6 fruit fly cellular contexts compared by ENCODE assay signal in the genomic region with DNA sequence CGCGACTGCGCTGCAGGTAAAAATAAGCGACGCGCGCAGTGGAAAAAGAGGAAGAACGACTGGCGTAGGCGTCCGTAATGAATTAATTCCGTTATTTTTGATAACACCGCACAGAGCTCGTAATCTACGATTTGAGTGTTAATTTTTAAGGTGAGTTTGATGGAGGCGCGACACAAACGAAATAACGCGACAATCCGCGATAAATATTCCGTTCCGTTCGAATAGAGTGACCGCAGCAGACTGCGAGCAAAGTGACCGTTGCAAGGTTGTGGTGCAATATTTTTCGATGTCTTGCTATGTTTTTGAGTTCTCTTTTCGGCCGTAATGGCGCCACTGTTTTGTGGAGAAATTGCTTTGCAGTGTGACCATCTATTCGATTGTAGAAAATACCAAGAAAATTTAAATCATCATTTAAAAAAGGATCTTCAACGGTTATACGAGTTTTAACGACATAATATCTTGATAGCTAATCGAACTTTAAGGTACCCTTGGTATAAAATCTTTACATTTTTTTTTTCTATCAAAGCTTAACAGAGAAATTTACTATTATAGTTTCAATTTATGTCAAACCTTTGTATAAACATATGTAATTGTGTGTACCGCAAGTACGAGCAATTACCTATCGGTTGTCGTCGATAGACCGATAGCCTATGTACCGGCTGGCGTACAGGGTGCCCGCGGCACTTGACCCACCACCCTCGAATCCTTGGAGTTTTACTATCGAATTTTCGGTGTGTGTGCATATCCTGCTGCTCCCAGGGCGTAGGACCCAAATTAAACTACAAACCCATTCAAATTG.
A peak's percentile ranks its signal among the peaks of the same experiment; 100 is the strongest.
TF ChIP-seq lines count a peak whose summit lies in the region.

A gene (minus strand): TSS at position 248 of the 799 bp plus-strand sequence.
A gene (minus strand): TSS at position 248 of the 799 bp plus-strand sequence.
A gene (plus strand): TSS at position 697 of the 799 bp plus-strand sequence.

- peak; percentile 95 to 96 for TF ChIP-seq CTCF in S2 (optimal IDR thresholded peaks at IDR 0.05; lab: Kevin White, UChicago)
- peak; percentile 96 for TF ChIP-seq CTCF in whole organism, embryonic (GFP tag; optimal IDR thresholded peaks at IDR 0.05; lab: Kevin White, UChicago)

TF ChIP-seq in whole organism, adult, 20 proteins besides CTCF, POLR2A, EP300 and RAD21 (continues in another document):
- peak; percentile 56 for TF ChIP-seq cic (GFP tag; optimal IDR thresholded peaks at IDR 0.05; lab: Kevin White, UChicago)
- TF ChIP-seq CG7045 (GFP tag; optimal IDR thresholded peaks at IDR 0.05; lab: Kevin White, UChicago), result no peak
- no peak for TF ChIP-seq pad (GFP tag; optimal IDR thresholded peaks at IDR 0.05; lab: Kevin White, UChicago)
- TF ChIP-seq CG11617 (GFP tag; optimal IDR thresholded peaks at IDR 0.05; lab: Kevin White, UChicago), result no peak
- no peak for TF ChIP-seq cnc (optimal IDR thresholded peaks at IDR 0.05; lab: Kevin White, UChicago)
- TF ChIP-seq CG14711 (tag; optimal IDR thresholded peaks at IDR 0.05; lab: Kevin White, UChicago), result no peak
- TF ChIP-seq Hr96 (GFP tag; optimal IDR thresholded peaks at IDR 0.05; lab: Kevin White, UChicago), result peak; percentile 11
- TF ChIP-seq ovo (GFP tag; optimal IDR thresholded peaks at IDR 0.05; lab: Kevin White, UChicago), result peak; percentile 63
- peak; percentile 33 for TF ChIP-seq tj (GFP tag; optimal IDR thresholded peaks at IDR 0.05; lab: Kevin White, UChicago)
- TF ChIP-seq CG7101 (tag; optimal IDR thresholded peaks at IDR 0.05; lab: Kevin White, UChicago), result peak; percentile 54
- peak; percentile 64 for TF ChIP-seq Mnt (GFP tag; optimal IDR thresholded peaks at IDR 0.05; lab: Kevin White, UChicago)
- TF ChIP-seq CG33017 (tag; optimal IDR thresholded peaks at IDR 0.05; lab: Kevin White, UChicago), result peak; percentile 48
- no peak for TF ChIP-seq kay (GFP tag; lab: Kevin White, UChicago; ENCODE audit: borderline replicate concordance)
- TF ChIP-seq bab1 (GFP tag; optimal IDR thresholded peaks at IDR 0.05; lab: Kevin White, UChicago), result peak; percentile 41
- TF ChIP-seq Clk (GFP tag; optimal IDR thresholded peaks at IDR 0.05; lab: Kevin White, UChicago), result no peak
- TF ChIP-seq CG12768 (GFP tag; optimal IDR thresholded peaks at IDR 0.05; lab: Kevin White, UChicago), result peak; percentile 27

TF ChIP-seq in whole organism, embryonic, 481 proteins besides CTCF, POLR2A, EP300 and RAD21 (continues in another document):
- TF ChIP-seq CG3407 (GFP tag; optimal IDR thresholded peaks at IDR 0.05; lab: Kevin White, UChicago) (no peak), trem (tag; optimal IDR thresholded peaks at IDR 0.05; lab: Kevin White, UChicago) (peak; percentile 42), Stat92E (GFP tag; optimal IDR thresholded peaks at IDR 0.05; lab: Kevin White, UChicago) (peak in 1 of 3 experiments; percentile 70), Rx (GFP tag; IDR thresholded peaks at IDR 0.05; lab: Robert Waterston, UW) (no peak), GATAe (GFP tag; conservative IDR thresholded peaks at IDR 0.05; lab: Robert Waterston, UW) (no peak), Gsc (GFP tag; IDR thresholded peaks at IDR 0.05; lab: Robert Waterston, UW) (no peak), CG6854 (GFP tag; optimal IDR thresholded peaks at IDR 0.05; lab: Kevin White, UChicago) (peak; percentile 59), Rfx (GFP tag; IDR thresholded peaks at IDR 0.05; lab: Robert Waterston, UW) (peak; percentile 57), Six4 (GFP tag; optimal IDR thresholded peaks at IDR 0.05; lab: Kevin White, UChicago) (peak; percentile 5), CG8359 (GFP tag; optimal IDR thresholded peaks at IDR 0.05; lab: Kevin White, UChicago; ENCODE audit: borderline replicate concordance) (no peak), CG30020 (tag; optimal IDR thresholded peaks at IDR 0.05; lab: Kevin White, UChicago) (peak; percentile 61), fu2 (GFP tag; optimal IDR thresholded peaks at IDR 0.05; lab: Kevin White, UChicago) (no peak), CG5245 (GFP tag; optimal IDR thresholded peaks at IDR 0.05; lab: Kevin White, UChicago) (no peak), CG12744 (GFP tag; optimal IDR thresholded peaks at IDR 0.05; lab: Kevin White, UChicago) (peak; percentile 36), Poxn (GFP tag; IDR thresholded peaks at IDR 0.05; lab: Robert Waterston, UW) (no peak), Side (GFP tag; optimal IDR thresholded peaks at IDR 0.05; lab: Kevin White, UChicago) (no peak)

TF ChIP-seq in whole organism, prepupa, 60 proteins besides CTCF, POLR2A, EP300 and RAD21 (continues in another document):
- no peak for TF ChIP-seq Smox (GFP tag; optimal IDR thresholded peaks at IDR 0.05; lab: Kevin White, UChicago)
- peak; percentile 22 for TF ChIP-seq CG1621 (tag; optimal IDR thresholded peaks at IDR 0.05; lab: Kevin White, UChicago)
- no peak for TF ChIP-seq CG10669 (GFP tag; optimal IDR thresholded peaks at IDR 0.05; lab: Kevin White, UChicago)
- no peak for TF ChIP-seq Hr4 (GFP tag; optimal IDR thresholded peaks at IDR 0.05; lab: Kevin White, UChicago)
- no peak for TF ChIP-seq CG6792 (GFP tag; optimal IDR thresholded peaks at IDR 0.05; lab: Kevin White, UChicago)
- no peak for TF ChIP-seq CG8632 (GFP tag; optimal IDR thresholded peaks at IDR 0.05; lab: Kevin White, UChicago)
- TF ChIP-seq net (GFP tag; optimal IDR thresholded peaks at IDR 0.05; lab: Kevin White, UChicago), result peak; percentile 32
- TF ChIP-seq fd85E (GFP tag; optimal IDR thresholded peaks at IDR 0.05; lab: Kevin White, UChicago), result no peak
- TF ChIP-seq OdsH (GFP tag; optimal IDR thresholded peaks at IDR 0.05; lab: Kevin White, UChicago), result no peak
- TF ChIP-seq CG31627 (GFP tag; optimal IDR thresholded peaks at IDR 0.05; lab: Kevin White, UChicago), result peak; percentile 28
- TF ChIP-seq Eip93F (GFP tag; optimal IDR thresholded peaks at IDR 0.05; lab: Kevin White, UChicago), result no peak
- peak; percentile 29 for TF ChIP-seq Sox14 (GFP tag; optimal IDR thresholded peaks at IDR 0.05; lab: Kevin White, UChicago)
- no peak for TF ChIP-seq CG8119 (GFP tag; IDR thresholded peaks at IDR 0.05; lab: Robert Waterston, UW)
- TF ChIP-seq CG7368 (GFP tag; optimal IDR thresholded peaks at IDR 0.05; lab: Kevin White, UChicago), result no peak
- TF ChIP-seq CG34406 (GFP tag; optimal IDR thresholded peaks at IDR 0.05; lab: Kevin White, UChicago), result no peak
- TF ChIP-seq CG15336 (GFP tag; IDR thresholded peaks at IDR 0.05; lab: Robert Waterston, UW), result peak; percentile 51; the same call in 1 of the 2 replicates
- no peak for TF ChIP-seq CG6808 (GFP tag; optimal IDR thresholded peaks at IDR 0.05; lab: Kevin White, UChicago)

TF ChIP-seq in whole organism, pupa, 21 proteins besides CTCF, POLR2A, EP300 and RAD21:
- TF ChIP-seq CG8159 (tag; optimal IDR thresholded peaks at IDR 0.05; lab: Kevin White, UChicago) (peak; percentile 14), CG32121 (GFP tag; IDR thresholded peaks at IDR 0.05; lab: Robert Waterston, UW) (peak; percentile 46; the same call in 1 of the 2 replicates), CG12605 (GFP tag; IDR thresholded peaks at IDR 0.05; lab: Robert Waterston, UW) (peak; percentile 54; the same call in 1 of the 2 replicates), Pif1A (GFP tag; optimal IDR thresholded peaks at IDR 0.05; lab: Kevin White, UChicago) (peak; percentile 15), CG9948 (tag; optimal IDR thresholded peaks at IDR 0.05; lab: Kevin White, UChicago) (peak; percentile 9), CG8301 (tag; optimal IDR thresholded peaks at IDR 0.05; lab: Kevin White, UChicago) (no peak), CG4496 (GFP tag; IDR thresholded peaks at IDR 0.05; lab: Robert Waterston, UW) (peak; percentile 38; the same call in 1 of the 3 replicates), Pif1B (GFP tag; optimal IDR thresholded peaks at IDR 0.05; lab: Kevin White, UChicago) (no peak), Ets98B (GFP tag; IDR thresholded peaks at IDR 0.05; lab: Robert Waterston, UW) (peak; percentile 31), EcR (GFP tag; optimal IDR thresholded peaks at IDR 0.05; lab: Kevin White, UChicago) (no peak), Snoo (tag; optimal IDR thresholded peaks at IDR 0.05; lab: Kevin White, UChicago) (peak; percentile 49), CG34367 (tag; optimal IDR thresholded peaks at IDR 0.05; lab: Kevin White, UChicago) (no peak), fd96Ca (GFP tag; IDR thresholded peaks at IDR 0.05; lab: Robert Waterston, UW) (no peak), CG13204 (GFP tag; optimal IDR thresholded peaks at IDR 0.05; lab: Kevin White, UChicago) (peak; percentile 26), CG17806 (tag; optimal IDR thresholded peaks at IDR 0.05; lab: Kevin White, UChicago) (no peak)
TF ChIP-seq in whole organism, pupa: peak in this region for 9.

TF ChIP-seq in whole organism, wandering third instar larva, 38 proteins besides CTCF, POLR2A, EP300 and RAD21:
- peak; percentile 44 for TF ChIP-seq Sp1 (GFP tag; optimal IDR thresholded peaks at IDR 0.05; lab: Kevin White, UChicago)
- TF ChIP-seq Rel (GFP tag; optimal IDR thresholded peaks at IDR 0.05; lab: Kevin White, UChicago), result no peak
- peak; percentile 42 for TF ChIP-seq Rel (tag; optimal IDR thresholded peaks at IDR 0.05; lab: Kevin White, UChicago)
- no peak for TF ChIP-seq Mio (GFP tag; optimal IDR thresholded peaks at IDR 0.05; lab: Kevin White, UChicago)
- TF ChIP-seq Hr83 (GFP tag; optimal IDR thresholded peaks at IDR 0.05; lab: Kevin White, UChicago; ENCODE audit: poor library complexity, severe bottlenecking), result peak; percentile 43
- peak; percentile 47 for TF ChIP-seq Jra (GFP tag; optimal IDR thresholded peaks at IDR 0.05; lab: Kevin White, UChicago)
- peak; percentile 86 for TF ChIP-seq Myc (optimal IDR thresholded peaks at IDR 0.05; lab: Kevin White, UChicago)
- no peak for TF ChIP-seq sage (GFP tag; optimal IDR thresholded peaks at IDR 0.05; lab: Kevin White, UChicago)
- TF ChIP-seq rgr (GFP tag; optimal IDR thresholded peaks at IDR 0.05; lab: Kevin White, UChicago), result peak; percentile 41
- TF ChIP-seq foxo (GFP tag; optimal IDR thresholded peaks at IDR 0.05; lab: Kevin White, UChicago), result peak in 1 of 2 experiments; percentile 45
- TF ChIP-seq dsf (GFP tag; optimal IDR thresholded peaks at IDR 0.05; lab: Kevin White, UChicago; ENCODE audit: borderline replicate concordance), result peak; percentile 41
- peak; percentile 17 for TF ChIP-seq Dif (GFP tag; optimal IDR thresholded peaks at IDR 0.05; lab: Kevin White, UChicago; ENCODE audit: partially characterized antibody)
- no peak for TF ChIP-seq pan (optimal IDR thresholded peaks at IDR 0.05; lab: Kevin White, UChicago)
- no peak for TF ChIP-seq CrebA (GFP tag; optimal IDR thresholded peaks at IDR 0.05; lab: Kevin White, UChicago; ENCODE audit: borderline replicate concordance)
- peak; percentile 56 for TF ChIP-seq h (GFP tag; optimal IDR thresholded peaks at IDR 0.05; lab: Kevin White, UChicago)
TF ChIP-seq in whole organism, wandering third instar larva: peak in this region for 10.
